Worm (Caenorhabditis elegans) whole organism, young adult: ENCODE results near the gene Y32F6A.5.

ENCODE experiments used
- B0261.1 ChIP-seq: sonication (generic microtip); optimal IDR thresholded peaks from 2 replicates; lab custom pipeline; 2016; ENCODE audit warnings: mild to moderate bottlenecking, missing genetic modification characterization, moderate library complexity, missing compliant biosample characterization
- ama-1 ChIP-seq, 3 experiments: fragments of 150-350 bp in 1 of 3; sonication (generic microtip) in 2 of 3; optimal IDR thresholded peaks; 2 replicates each; lab custom pipeline; 2014 to 2018; ENCODE audit warnings: missing biosample characterization in 2 of 3, missing genetic modification characterization in 2 of 3, missing genetic modification reagents in 2 of 3
- ceh-79 ChIP-seq: sonication (generic microtip); optimal IDR thresholded peaks from 2 replicates; lab custom pipeline; 2017; ENCODE audit warnings: mild to moderate bottlenecking, missing genetic modification characterization, missing compliant biosample characterization
- chd-7 ChIP-seq: sonication (generic microtip); optimal IDR thresholded peaks from 2 replicates; lab custom pipeline; 2016; ENCODE audit warnings: mild to moderate bottlenecking, missing genetic modification characterization, moderate library complexity, missing compliant biosample characterization
- egl-18 ChIP-seq: fragments of 200-800 bp; sonication (Bioruptor generic); IDR thresholded peaks from 2 replicates; pipeline ENCODE4 v1.3.6; 2022; ENCODE audit warnings: missing genetic modification reagents, missing genetic modification characterization, missing compliant biosample characterization
- egrh-3 ChIP-seq: fragments of 200-800 bp; sonication (Bioruptor generic); IDR thresholded peaks from 2 replicates; pipeline ENCODE4 v1.3.6; 2022; ENCODE audit warnings: missing genetic modification reagents, missing genetic modification characterization, missing compliant biosample characterization
- hrde-1 ChIP-seq: sonication (generic microtip); optimal IDR thresholded peaks from 2 replicates; lab custom pipeline; 2016; ENCODE audit warnings: missing genetic modification characterization, mild to moderate bottlenecking, missing compliant biosample characterization, moderate library complexity, missing genotype, missing genetic modification reagents, borderline replicate concordance
- nfyb-1 ChIP-seq: fragments of 200-800 bp; sonication (Bioruptor generic); IDR thresholded peaks from 2 replicates; pipeline ENCODE4 v1.3.6; 2022; ENCODE audit warnings: missing genetic modification reagents, missing genetic modification characterization, missing compliant biosample characterization
- snpc-4 ChIP-seq, 5 experiments: fragments of 150-350 bp in 1 of 5; sonication (generic microtip) in 4 of 5; optimal IDR thresholded peaks; 2 replicates each; lab custom pipeline; 2014 to 2018; ENCODE audit warnings: missing genetic modification characterization in 5 of 5, missing biosample characterization in 3 of 5, antibody characterized with exemption in 2 of 5, mild to moderate bottlenecking in 2 of 5, missing compliant biosample characterization in 2 of 5, missing genotype in 2 of 5, moderate library complexity in 2 of 5, missing genetic modification reagents in 1 of 5
- tlf-1 ChIP-seq: fragments of 200-800 bp; sonication (Bioruptor generic); optimal IDR thresholded peaks from 2 replicates; lab custom pipeline; 2018; ENCODE audit warnings: mild to moderate bottlenecking, missing genetic modification characterization, missing compliant biosample characterization
- unc-62 ChIP-seq: fragments of 150-350 bp; optimal IDR thresholded peaks from 2 replicates; lab custom pipeline; 2014; ENCODE audit warnings: missing biosample characterization, missing genetic modification reagents, missing genetic modification characterization

DNA sequence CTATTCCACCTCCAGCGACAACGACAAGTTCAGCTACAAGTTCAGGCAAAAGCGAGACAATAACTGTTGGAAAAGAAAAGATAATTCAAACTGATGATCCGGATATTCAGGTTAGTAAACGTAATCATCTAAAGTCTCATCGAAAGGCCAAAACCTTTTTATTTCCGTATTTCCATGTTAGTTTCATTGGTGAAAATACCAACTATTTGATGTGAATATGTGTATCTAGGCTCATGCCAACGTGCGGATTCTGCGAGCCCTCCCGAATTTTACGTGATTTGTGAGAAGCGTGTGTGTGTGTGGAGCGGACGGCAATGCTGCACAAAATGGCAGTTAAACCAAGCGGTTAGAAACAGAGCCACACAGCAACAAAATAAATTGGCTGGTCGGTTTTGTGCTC, 17.6 kb upstream of the Y32F6A.5 start:
- TF ChIP-seq ama-1 (optimal IDR thresholded peaks at IDR 0.05; lab: Kevin White, UChicago) (no peak), ama-1 (GFP tag; optimal IDR thresholded peaks at IDR 0.05; lab: Kevin White, UChicago) (no peak), B0261.1 (tag; lab: Kevin White, UChicago) (no peak), snpc-4 (GFP tag; optimal IDR thresholded peaks at IDR 0.05; lab: Kevin White, UChicago) (no peak), snpc-4 (tag; optimal IDR thresholded peaks at IDR 0.05; lab: Kevin White, UChicago) (no peak), egrh-3 (GFP tag; lab: Robert Waterston, UW) (no peak), hrde-1 (tag; lab: Kevin White, UChicago) (no peak), egl-18 (GFP tag; lab: Robert Waterston, UW) (no peak), chd-7 (tag; lab: Kevin White, UChicago) (no peak), nfyb-1 (GFP tag; lab: Robert Waterston, UW) (no peak), unc-62 (GFP tag; lab: Kevin White, UChicago) (no peak), tlf-1 (GFP tag; lab: Kevin White, UChicago) (no peak), ceh-79 (tag; lab: Kevin White, UChicago) (no peak)
